Fruit fly (Drosophila melanogaster): ENCODE measurements around the gene Atg12.
A peak's percentile ranks its signal among the peaks of the same experiment; 100 is the strongest.

The Atg12 gene

DNA sequence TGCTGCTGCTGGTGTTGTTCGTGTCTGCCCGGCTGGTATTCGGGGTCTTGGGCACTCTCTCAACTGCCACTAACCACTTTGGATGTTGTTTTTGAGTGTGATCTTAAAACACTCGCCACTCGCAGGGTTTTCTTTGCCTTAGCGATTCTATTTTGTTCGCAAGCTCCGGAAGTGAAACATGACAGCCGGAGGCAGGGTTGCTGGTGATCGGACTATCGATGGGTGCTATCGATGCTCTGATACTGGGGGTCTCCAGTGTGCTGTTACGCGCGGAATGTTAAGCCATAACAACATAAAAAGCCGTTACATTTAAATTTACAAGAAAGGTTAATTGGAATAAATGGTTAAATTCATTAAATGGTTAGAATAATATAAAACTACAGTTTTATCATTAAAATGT lies 11.8 kb upstream of the Atg12 start, which contains the start of gene yps (continued):
- TF ChIP-seq Sox15 (GFP tag; optimal IDR thresholded peaks at IDR 0.05): no peak
- no peak for TF ChIP-seq Hr38 (GFP tag; optimal IDR thresholded peaks at IDR 0.05)
- TF ChIP-seq CG1621 (tag; optimal IDR thresholded peaks at IDR 0.05): peak; percentile 89
- TF ChIP-seq CG15336 (GFP tag; IDR thresholded peaks at IDR 0.05): peak; percentile 46
- peak; percentile 89 for TF ChIP-seq eg (GFP tag; IDR thresholded peaks at IDR 0.05)
- peak; percentile 90 for TF ChIP-seq lz (GFP tag; optimal IDR thresholded peaks at IDR 0.05)
- TF ChIP-seq OdsH (GFP tag; optimal IDR thresholded peaks at IDR 0.05): peak; percentile 78
- peak; percentile 84 for TF ChIP-seq CG31627 (GFP tag; optimal IDR thresholded peaks at IDR 0.05)
- peak; percentile 74 for TF ChIP-seq CG6808 (GFP tag; optimal IDR thresholded peaks at IDR 0.05)
- peak; percentile 83 for TF ChIP-seq acj6 (GFP tag; optimal IDR thresholded peaks at IDR 0.05)
- TF ChIP-seq net (GFP tag; optimal IDR thresholded peaks at IDR 0.05): peak; percentile 93
- TF ChIP-seq fd85E (GFP tag; optimal IDR thresholded peaks at IDR 0.05): peak; percentile 89
- peak; percentile 74 for TF ChIP-seq Hr39 (GFP tag; optimal IDR thresholded peaks at IDR 0.05)
- TF ChIP-seq CG6276 (GFP tag; optimal IDR thresholded peaks at IDR 0.05): no peak
- peak; percentile 88 for TF ChIP-seq cyc (GFP tag; optimal IDR thresholded peaks at IDR 0.05)
- TF ChIP-seq svp (GFP tag): peak; percentile 87

DNA sequence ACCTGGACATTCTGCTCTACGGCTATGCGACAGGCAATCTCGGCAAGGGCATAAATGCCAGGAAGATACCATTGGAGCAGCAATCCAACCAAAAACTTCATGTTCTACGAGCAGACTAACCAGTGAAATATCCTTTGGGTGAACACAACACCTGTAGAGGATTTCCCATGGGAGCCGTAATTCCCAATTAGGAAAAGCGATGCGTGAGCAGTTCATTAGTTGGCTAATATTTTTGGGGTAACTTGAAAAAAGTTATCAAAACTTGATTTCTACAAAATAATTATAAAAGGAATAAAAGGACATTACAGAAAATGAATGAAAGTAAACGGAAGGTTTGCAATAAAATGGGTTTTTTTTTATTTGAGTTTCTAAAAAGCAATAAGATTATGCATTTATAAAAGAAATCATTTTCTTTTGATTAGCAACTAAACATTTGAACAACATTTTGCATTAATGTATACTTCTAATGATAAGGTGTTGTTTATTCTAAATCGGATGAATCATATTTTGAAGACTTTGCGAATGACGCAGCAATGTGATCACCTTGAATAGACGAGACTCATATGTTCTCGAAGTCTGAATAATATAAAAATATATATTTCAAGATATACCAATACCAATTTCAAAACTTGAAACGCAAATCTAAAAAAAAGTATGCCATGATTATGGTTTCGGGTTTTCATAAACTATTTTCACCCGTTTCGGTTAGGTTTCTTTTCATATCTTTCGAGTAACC lies 9.3 kb upstream of the Atg12 start, which contains the start of the genes Ir68b and CG34241:
Gene Ir68b (minus strand): TSS at position 101 of the 736 bp plus-strand sequence.
Gene CG34241 (plus strand): TSS at position 686 of the 736 bp plus-strand sequence.
- TF ChIP-seq CG11762 (GFP tag; optimal IDR thresholded peaks at IDR 0.05; ENCODE audit: insufficient read depth) (no peak), fd85E (GFP tag; optimal IDR thresholded peaks at IDR 0.05) (no peak), Sox102F (GFP tag; optimal IDR thresholded peaks at IDR 0.05) (no peak), ss (GFP tag; optimal IDR thresholded peaks at IDR 0.05) (no peak), Sox15 (GFP tag; optimal IDR thresholded peaks at IDR 0.05) (no peak), Sox14 (GFP tag; optimal IDR thresholded peaks at IDR 0.05) (no peak), salr (GFP tag; optimal IDR thresholded peaks at IDR 0.05) (no peak), esn (GFP tag; optimal IDR thresholded peaks at IDR 0.05) (no peak), CG31627 (GFP tag; optimal IDR thresholded peaks at IDR 0.05) (no peak), net (GFP tag; optimal IDR thresholded peaks at IDR 0.05) (no peak), CG7368 (GFP tag; optimal IDR thresholded peaks at IDR 0.05) (no peak), CG10631 (GFP tag; optimal IDR thresholded peaks at IDR 0.05) (no peak), CG8632 (GFP tag; optimal IDR thresholded peaks at IDR 0.05) (no peak), CG4318 (GFP tag; optimal IDR thresholded peaks at IDR 0.05) (no peak), cyc (GFP tag; optimal IDR thresholded peaks at IDR 0.05) (no peak), OdsH (GFP tag; optimal IDR thresholded peaks at IDR 0.05) (no peak), acj6 (GFP tag; optimal IDR thresholded peaks at IDR 0.05) (no peak)

DNA sequence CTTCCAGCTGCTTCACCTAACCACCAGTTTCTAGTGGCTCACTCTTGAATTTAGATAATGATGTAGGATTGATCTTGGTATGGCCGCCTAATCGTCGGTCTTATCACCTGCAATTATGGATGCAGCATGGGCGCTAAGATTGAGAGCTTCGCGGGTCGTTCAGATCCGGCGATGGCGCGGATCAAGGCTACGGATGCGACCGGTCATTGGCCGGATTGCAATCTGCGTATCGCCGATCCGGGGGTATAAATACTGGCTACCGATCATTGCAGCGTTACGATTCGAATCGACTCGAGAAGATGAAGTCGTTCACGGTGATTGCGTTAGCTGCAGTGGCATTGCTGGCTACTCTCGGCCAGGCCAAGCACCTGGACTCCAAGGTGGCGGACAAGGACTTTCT lies 7.7 kb upstream of the Atg12 start, which contains the start of gene Lsp2:
Gene Lsp2 (plus strand): TSS at position 283 of the 400 bp plus-strand sequence.
- peak; percentile 91 for TF ChIP-seq svp (GFP tag)
- no peak for TF ChIP-seq CG6276 (GFP tag; optimal IDR thresholded peaks at IDR 0.05)

DNA sequence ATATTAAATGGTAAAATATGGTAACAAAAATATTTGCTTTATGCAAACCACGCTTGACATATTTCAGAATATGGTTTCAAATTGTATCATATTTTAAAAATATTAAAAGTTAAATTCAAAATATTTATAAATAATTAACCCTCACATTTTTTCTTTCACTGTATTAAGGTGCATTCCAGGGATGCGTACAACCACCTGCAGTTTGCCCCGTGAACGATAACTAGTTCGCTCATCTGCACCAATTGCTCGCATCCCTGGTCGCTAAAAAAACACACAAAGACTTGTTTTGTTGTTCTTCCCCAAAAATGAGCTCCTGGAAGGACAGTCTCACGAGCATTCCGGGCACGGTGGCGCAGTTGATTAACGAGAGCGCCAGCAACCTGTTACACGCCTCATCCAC lies 4.8 kb upstream of the Atg12 start, which contains the start of gene DEF8:
Gene DEF8 (plus strand): TSS at position 229 of the 400 bp plus-strand sequence.
- TF ChIP-seq svp (GFP tag) (peak; percentile 84), salr (GFP tag; optimal IDR thresholded peaks at IDR 0.05) (peak in 1 of 2 experiments; percentile 31), Hr38 (GFP tag; optimal IDR thresholded peaks at IDR 0.05) (no peak), CG9139 (GFP tag; optimal IDR thresholded peaks at IDR 0.05) (peak; percentile 35), CG11294 (GFP tag; IDR thresholded peaks at IDR 0.05) (peak; percentile 51), CG6854 (GFP tag; optimal IDR thresholded peaks at IDR 0.05) (peak; percentile 46), dsx (GFP tag; optimal IDR thresholded peaks at IDR 0.05; ENCODE audit: poor library complexity, severe bottlenecking) (peak; percentile 48), Eip93F (GFP tag; optimal IDR thresholded peaks at IDR 0.05) (no peak), achi (GFP tag; optimal IDR thresholded peaks at IDR 0.05) (peak; percentile 77), CG6792 (GFP tag; optimal IDR thresholded peaks at IDR 0.05) (peak; percentile 59), lz (GFP tag; optimal IDR thresholded peaks at IDR 0.05) (peak; percentile 65), Sox15 (GFP tag; optimal IDR thresholded peaks at IDR 0.05) (peak; percentile 9), CG34406 (GFP tag; optimal IDR thresholded peaks at IDR 0.05) (peak; percentile 87), Eip78C (GFP tag) (peak; percentile 67), Met (GFP tag; optimal IDR thresholded peaks at IDR 0.05) (no peak), Sox14 (GFP tag; optimal IDR thresholded peaks at IDR 0.05) (peak; percentile 94), acj6 (GFP tag; optimal IDR thresholded peaks at IDR 0.05) (peak; percentile 74), CG8632 (GFP tag; optimal IDR thresholded peaks at IDR 0.05) (peak; percentile 77), Sox102F (GFP tag; optimal IDR thresholded peaks at IDR 0.05) (no peak), esn (GFP tag; optimal IDR thresholded peaks at IDR 0.05) (peak; percentile 74), cyc (GFP tag; optimal IDR thresholded peaks at IDR 0.05) (peak; percentile 67), CG7368 (GFP tag; optimal IDR thresholded peaks at IDR 0.05) (peak; percentile 64), CG16779 (tag; optimal IDR thresholded peaks at IDR 0.05) (peak; percentile 29), CG6163 (GFP tag; IDR thresholded peaks at IDR 0.05) (peak; percentile 90), CG32006 (GFP tag; optimal IDR thresholded peaks at IDR 0.05) (peak; percentile 79), CG11902 (GFP tag; optimal IDR thresholded peaks at IDR 0.05) (peak; percentile 49), fd59A (GFP tag; optimal IDR thresholded peaks at IDR 0.05) (peak; percentile 53), Ets21C (GFP tag; optimal IDR thresholded peaks at IDR 0.05) (peak; percentile 33)
